Fruit fly (Drosophila melanogaster) whole organism, wandering third instar larva: ENCODE measurements around the gene dpy.

Experiments
- Abd-B ChIP-seq: fragments of >200 bp; optimal IDR thresholded peaks from 2 replicates; lab custom pipeline; 2017; ENCODE audit warnings: missing biosample characterization, missing genetic modification characterization
- CG32264 ChIP-seq: fragments of 200-800 bp; sonication (Bioruptor generic); optimal IDR thresholded peaks from 2 replicates; lab custom pipeline; 2016; ENCODE audit warnings: missing biosample characterization, missing genetic modification characterization
- CG9705 ChIP-seq: fragments of 200-800 bp; sonication (Bioruptor generic); optimal IDR thresholded peaks from 2 replicates; lab custom pipeline; 2018; ENCODE audit warnings: missing biosample characterization, mild to moderate bottlenecking, missing genetic modification characterization
- CrebA ChIP-seq: fragments of 200-800 bp; sonication (Bioruptor generic); optimal IDR thresholded peaks from 2 replicates; lab custom pipeline; 2016; ENCODE audit warnings: missing biosample characterization, mild to moderate bottlenecking, missing genetic modification characterization, borderline replicate concordance
- Dfd ChIP-seq: fragments of >200 bp; optimal IDR thresholded peaks from 2 replicates; lab custom pipeline; 2017; ENCODE audit warnings: missing biosample characterization, missing genetic modification characterization
- Dif ChIP-seq: fragments of 200-275, 200-300 bp; sonication (Bioruptor generic); optimal IDR thresholded peaks from 2 replicates; lab custom pipeline; 2018; ENCODE audit warnings: missing biosample characterization, missing genetic modification characterization; ENCODE audit not compliant: partially characterized antibody
- GATAd ChIP-seq: sonication (Bioruptor generic); optimal IDR thresholded peaks from 2 replicates; lab custom pipeline; 2016; ENCODE audit warnings: missing biosample characterization, missing genetic modification characterization
- HLH106 ChIP-seq: fragments of 200-800 bp; optimal IDR thresholded peaks from 3 replicates; lab custom pipeline; 2019; ENCODE audit warnings: missing biosample characterization, mild to moderate bottlenecking, missing genetic modification characterization, moderate library complexity
- Hnf4 ChIP-seq: fragments of 200-800 bp; sonication (Bioruptor generic); optimal IDR thresholded peaks from 2 replicates; lab custom pipeline; 2016; ENCODE audit warnings: missing biosample characterization, mild to moderate bottlenecking, missing genetic modification characterization
- Hr78 ChIP-seq: fragments of >200 bp; optimal IDR thresholded peaks from 2 replicates; lab custom pipeline; 2017; ENCODE audit warnings: missing biosample characterization, missing genetic modification characterization
- Hr83 ChIP-seq: fragments of 200-300 bp; sonication (Bioruptor generic); optimal IDR thresholded peaks from 2 replicates; lab custom pipeline; 2016; ENCODE audit warnings: missing biosample characterization, mild to moderate bottlenecking, missing genetic modification characterization, moderate library complexity; ENCODE audit not compliant: poor library complexity, severe bottlenecking
- Jra ChIP-seq: sonication (Bioruptor generic); optimal IDR thresholded peaks from 2 replicates; lab custom pipeline; 2016; ENCODE audit warnings: missing biosample characterization, missing genetic modification characterization
- Mio ChIP-seq: sonication (Bioruptor generic); optimal IDR thresholded peaks from 2 replicates; lab custom pipeline; 2016; ENCODE audit warnings: missing biosample characterization, missing genetic modification characterization
- Myc ChIP-seq: fragments of >200 bp; optimal IDR thresholded peaks from 2 replicates; lab custom pipeline; 2017
- N ChIP-seq: fragments of >200 bp; optimal IDR thresholded peaks from 2 replicates; lab custom pipeline; 2018; ENCODE audit warnings: missing biosample characterization, missing external identifiers, missing genetic modification characterization
- OdsH ChIP-seq: fragments of 200-800 bp; sonication (Bioruptor generic); optimal IDR thresholded peaks from 2 replicates; lab custom pipeline; 2016; ENCODE audit warnings: missing biosample characterization, mild to moderate bottlenecking, missing genetic modification characterization
- Rel ChIP-seq, 2 experiments: fragments of 200-800 bp; sonication (Bioruptor generic) in 1 of 2; optimal IDR thresholded peaks; 2 replicates in 1 of 2; 3 replicates in 1 of 2; lab custom pipeline; 2016 to 2019; ENCODE audit warnings: mild to moderate bottlenecking in 2 of 2, missing biosample characterization in 2 of 2, missing genetic modification characterization in 2 of 2, moderate library complexity in 1 of 2
- Sp1 ChIP-seq: fragments of 200-800 bp; sonication (Bioruptor generic); optimal IDR thresholded peaks from 3 replicates; lab custom pipeline; 2019; ENCODE audit warnings: missing biosample characterization, mild to moderate bottlenecking, missing genetic modification characterization, moderate library complexity
- Vsx2 ChIP-seq: fragments of 200-300, 225-300 bp; sonication (Bioruptor generic); optimal IDR thresholded peaks from 2 replicates; lab custom pipeline; 2018; ENCODE audit warnings: missing biosample characterization, missing genetic modification characterization; ENCODE audit not compliant: partially characterized antibody
- br ChIP-seq: fragments of 200-800 bp; sonication (Bioruptor generic); optimal IDR thresholded peaks from 2 replicates; lab custom pipeline; 2016; ENCODE audit warnings: missing biosample characterization, missing genetic modification characterization
- brk ChIP-seq: fragments of 200-800 bp; sonication (Bioruptor generic); optimal IDR thresholded peaks from 2 replicates; lab custom pipeline; 2016; ENCODE audit warnings: missing biosample characterization, mild to moderate bottlenecking, missing genetic modification characterization
- dl ChIP-seq, 2 experiments: fragments of 175-275, 200-275 bp in 1 of 2; fragments of 200-275 bp in 1 of 2; sonication (Bioruptor generic); optimal IDR thresholded peaks; lab custom pipeline; 2018; ENCODE audit warnings: mild to moderate bottlenecking in 2 of 2, missing biosample characterization in 2 of 2, missing genetic modification characterization in 2 of 2, moderate library complexity in 2 of 2; ENCODE audit not compliant: partially characterized antibody in 2 of 2, insufficient read depth in 1 of 2
- dmrt93B ChIP-seq: fragments of 200-800 bp; sonication (Bioruptor generic); optimal IDR thresholded peaks from 2 replicates; lab custom pipeline; 2018; ENCODE audit warnings: missing biosample characterization, mild to moderate bottlenecking, missing genetic modification characterization
- dsf ChIP-seq: sonication (Bioruptor generic); optimal IDR thresholded peaks from 2 replicates; lab custom pipeline; 2016; ENCODE audit warnings: missing biosample characterization, missing genetic modification characterization, borderline replicate concordance
- ey ChIP-seq: fragments of 200-800 bp; sonication (Bioruptor generic); optimal IDR thresholded peaks from 2 replicates; lab custom pipeline; 2016; ENCODE audit warnings: missing biosample characterization, missing genetic modification characterization
- foxo ChIP-seq, 2 experiments: fragments of 200-800 bp; sonication (Bioruptor generic); optimal IDR thresholded peaks; 2 replicates in 1 of 2; 3 replicates in 1 of 2; lab custom pipeline; 2016 to 2017; ENCODE audit warnings: missing biosample characterization in 2 of 2, missing genetic modification characterization in 2 of 2
- fru ChIP-seq: fragments of 200-800 bp; sonication (Bioruptor generic); optimal IDR thresholded peaks from 3 replicates; lab custom pipeline; 2016; ENCODE audit warnings: missing biosample characterization, mild to moderate bottlenecking, missing genetic modification characterization
- h ChIP-seq: fragments of 200-800 bp; sonication (Bioruptor generic); optimal IDR thresholded peaks from 3 replicates; lab custom pipeline; 2016; ENCODE audit warnings: missing biosample characterization, mild to moderate bottlenecking, missing genetic modification characterization
- jim ChIP-seq: fragments of 175-275, 200-325 bp; sonication (Bioruptor generic); optimal IDR thresholded peaks from 2 replicates; lab custom pipeline; 2016; ENCODE audit warnings: missing biosample characterization, mild to moderate bottlenecking, missing genetic modification characterization
- lola ChIP-seq: fragments of >200 bp; optimal IDR thresholded peaks from 2 replicates; lab custom pipeline; 2017; ENCODE audit warnings: missing biosample characterization, missing genetic modification characterization
- pan ChIP-seq: fragments of >200 bp; optimal IDR thresholded peaks from 2 replicates; lab custom pipeline; 2017
- psq ChIP-seq: fragments of 200-800 bp; sonication (Bioruptor generic); optimal IDR thresholded peaks from 3 replicates; lab custom pipeline; 2017; ENCODE audit warnings: missing biosample characterization, mild to moderate bottlenecking, missing genetic modification characterization, moderate library complexity
- rgr ChIP-seq: fragments of 200-800 bp; sonication (Bioruptor generic); optimal IDR thresholded peaks from 3 replicates; lab custom pipeline; 2016; ENCODE audit warnings: missing biosample characterization, mild to moderate bottlenecking, missing genetic modification characterization
- sage ChIP-seq: fragments of 200-800 bp; sonication (Bioruptor generic); optimal IDR thresholded peaks from 2 replicates; lab custom pipeline; 2016; ENCODE audit warnings: missing biosample characterization, mild to moderate bottlenecking, missing genetic modification characterization
- sv ChIP-seq: fragments of 200-800 bp; sonication (Bioruptor generic); optimal IDR thresholded peaks from 3 replicates; lab custom pipeline; 2016; ENCODE audit warnings: missing biosample characterization, missing genetic modification characterization
- tai ChIP-seq: sonication (Bioruptor generic); optimal IDR thresholded peaks from 2 replicates; lab custom pipeline; 2016; ENCODE audit warnings: missing biosample characterization, missing genetic modification characterization
- usp ChIP-seq: fragments of >200 bp; optimal IDR thresholded peaks from 2 replicates; lab custom pipeline; 2017; ENCODE audit warnings: missing biosample characterization, missing genetic modification characterization
- woc ChIP-seq: sonication (Bioruptor generic); optimal IDR thresholded peaks from 2 replicates; lab custom pipeline; 2016; ENCODE audit warnings: missing biosample characterization, mild to moderate bottlenecking, missing genetic modification characterization

The dpy gene

DNA sequence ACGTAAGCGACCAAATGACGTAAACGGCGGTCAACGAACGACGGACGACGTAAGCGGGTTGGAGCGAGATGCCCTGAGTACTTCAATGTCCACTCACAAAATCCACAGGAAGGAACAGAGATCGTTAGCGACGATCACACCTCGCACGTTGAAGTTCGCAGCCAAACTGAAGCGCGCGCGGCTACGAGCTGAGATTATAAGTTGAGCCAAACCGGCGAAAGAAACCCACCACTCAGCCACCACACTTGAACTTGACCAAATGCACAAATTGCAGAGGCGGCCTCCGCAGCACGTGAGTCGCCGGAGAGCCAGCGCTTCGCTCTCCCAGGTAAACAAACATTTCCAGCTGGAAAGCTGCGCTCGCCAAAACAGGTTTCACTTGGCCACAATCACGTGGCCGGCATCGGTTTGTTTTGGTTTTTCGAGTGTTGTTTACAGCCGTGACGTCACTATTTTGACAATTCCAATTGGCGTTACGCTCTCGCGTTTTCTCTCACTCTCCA lies at the start of gene dpy:
Gene dpy (minus strand): TSS at position 161 of the 503 bp plus-strand sequence.
- TF ChIP-seq OdsH (GFP tag; lab: Kevin White, UChicago) (peak; percentile 6), Jra (GFP tag; lab: Kevin White, UChicago) (no peak), fru (GFP tag; lab: Kevin White, UChicago) (peak; percentile 35), psq (GFP tag; lab: Kevin White, UChicago) (peak; percentile 8), CrebA (peak; percentile 29), Dif (GFP tag; lab: Kevin White, UChicago) (peak; percentile 58)

DNA sequence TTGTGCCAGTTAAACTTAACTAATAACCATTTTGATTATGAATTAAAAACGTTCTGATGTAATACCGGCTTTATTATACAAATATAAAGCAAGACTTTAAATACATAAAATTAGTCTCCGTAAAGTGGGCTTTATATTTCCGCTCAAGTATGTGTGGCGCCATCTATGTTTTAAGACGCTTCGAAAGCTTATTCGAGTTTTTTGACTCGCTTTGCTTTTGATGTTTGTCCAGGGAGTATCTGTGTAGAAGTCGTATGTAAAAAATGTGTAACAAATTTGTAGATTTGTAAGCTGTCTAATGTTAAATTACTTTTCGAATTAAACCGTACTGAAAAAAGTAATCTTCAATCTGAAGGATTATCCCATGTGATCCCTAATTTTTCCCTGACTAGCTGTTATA lies 46.8 kb upstream of the dpy start:
- TF ChIP-seq foxo (GFP tag; optimal IDR thresholded peaks at IDR 0.05; lab: Kevin White, UChicago) (no peak), Hr78 (GFP tag; lab: Kevin White, UChicago) (no peak), OdsH (GFP tag; lab: Kevin White, UChicago) (no peak), Jra (GFP tag; lab: Kevin White, UChicago) (no peak), Myc (peak; percentile 22)
- TF ChIP-seq, all 38 proteins: peak for 1

DNA sequence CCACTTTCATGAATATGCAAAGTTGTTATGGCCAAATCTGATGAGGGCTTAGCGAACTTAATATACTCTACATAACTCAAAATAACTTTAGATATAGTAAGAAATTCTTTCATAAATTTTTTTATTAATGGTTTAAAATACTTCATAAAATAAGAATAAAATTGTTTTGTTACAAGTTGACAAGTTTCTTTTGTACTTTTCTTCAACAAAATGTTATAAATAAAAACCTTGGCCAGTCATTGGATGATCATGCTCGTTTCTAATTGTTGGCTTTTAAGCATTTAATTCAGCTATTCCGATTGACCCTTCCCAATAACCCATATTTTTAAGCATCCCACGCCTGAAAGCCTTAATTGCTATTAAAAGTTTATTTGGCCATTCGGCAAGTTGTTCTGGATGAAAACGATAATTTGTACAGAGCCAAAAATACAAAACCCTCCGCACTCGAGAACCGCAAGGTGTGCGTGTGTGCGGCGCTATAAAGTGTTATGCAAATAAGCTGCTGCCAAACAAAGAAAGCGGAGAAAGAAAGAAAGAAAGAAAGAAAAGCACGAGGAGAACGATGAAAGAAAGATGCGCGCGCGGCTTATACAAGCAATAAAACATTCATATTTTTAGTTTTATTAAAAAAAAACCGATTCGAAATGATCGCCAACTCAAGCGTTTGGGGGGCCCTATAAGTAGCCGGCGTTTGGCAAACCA lies 36.8 kb upstream of the dpy start, which contains the start of gene CG3355:
Gene CG3355 (plus strand): TSS at position 652 of the 702 bp plus-strand sequence.
- TF ChIP-seq rgr (GFP tag; lab: Kevin White, UChicago) (no peak), jim (GFP tag; lab: Kevin White, UChicago) (no peak), brk (GFP tag; lab: Kevin White, UChicago) (no peak), dl (GFP tag; optimal IDR thresholded peaks at IDR 0.05; lab: Kevin White, UChicago; ENCODE audit: insufficient read depth in 1 of 2, partially characterized antibody in 2 of 2) (no peak), Dfd (GFP tag; lab: Kevin White, UChicago) (no peak), sage (GFP tag; lab: Kevin White, UChicago) (no peak), psq (GFP tag; lab: Kevin White, UChicago) (peak; percentile 17), ey (GFP tag; lab: Kevin White, UChicago) (no peak)

DNA sequence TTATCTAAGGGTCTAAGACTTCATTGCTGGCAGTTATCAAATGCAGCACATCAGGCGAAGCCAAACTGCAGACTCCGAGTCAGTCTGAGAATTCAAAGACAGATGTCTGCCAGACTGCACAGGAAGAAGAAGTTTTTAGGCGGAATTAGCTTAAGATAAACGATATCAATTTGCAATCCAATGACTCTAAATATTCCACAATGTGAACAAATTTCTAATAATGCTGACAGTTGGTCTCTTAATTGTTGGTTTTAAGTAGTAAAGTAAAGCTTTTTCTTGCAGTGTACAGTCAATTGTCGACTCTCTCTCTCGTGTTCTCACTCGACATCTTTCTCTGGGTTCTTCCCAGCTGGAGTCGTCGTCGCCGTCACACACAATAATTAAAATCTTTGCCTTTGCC lies 34.7 kb upstream of the dpy start:
- TF ChIP-seq usp (GFP tag; lab: Kevin White, UChicago) (no peak), Abd-B (GFP tag; lab: Kevin White, UChicago) (no peak), brk (GFP tag; lab: Kevin White, UChicago) (no peak), Hnf4 (GFP tag; lab: Kevin White, UChicago) (peak; percentile 25), N (no peak), psq (GFP tag; lab: Kevin White, UChicago) (peak; percentile 15), foxo (GFP tag; optimal IDR thresholded peaks at IDR 0.05; lab: Kevin White, UChicago) (peak in 1 of 2 experiments; percentile 40), Dfd (GFP tag; lab: Kevin White, UChicago) (no peak), pan (lab: Kevin White, UChicago) (no peak), Dif (GFP tag; lab: Kevin White, UChicago) (no peak), CrebA (no peak), GATAd (GFP tag; lab: Kevin White, UChicago) (no peak), Rel (GFP tag; optimal IDR thresholded peaks at IDR 0.05; lab: Kevin White, UChicago) (no peak), Rel (tag; optimal IDR thresholded peaks at IDR 0.05; lab: Kevin White, UChicago) (no peak), rgr (GFP tag; lab: Kevin White, UChicago) (peak; percentile 22), sv (no peak), tai (GFP tag; lab: Kevin White, UChicago) (no peak), dl (GFP tag; optimal IDR thresholded peaks at IDR 0.05; lab: Kevin White, UChicago; ENCODE audit: insufficient read depth in 1 of 2, partially characterized antibody in 2 of 2) (no peak), Vsx2 (no peak), Mio (GFP tag; lab: Kevin White, UChicago) (no peak), Jra (GFP tag; lab: Kevin White, UChicago) (no peak), CG9705 (GFP tag; lab: Kevin White, UChicago) (no peak), CG32264 (GFP tag; lab: Kevin White, UChicago) (no peak), Hr78 (GFP tag; lab: Kevin White, UChicago) (no peak), HLH106 (tag; lab: Kevin White, UChicago) (peak; percentile 27), sage (GFP tag; lab: Kevin White, UChicago) (no peak), lola (no peak), jim (GFP tag; lab: Kevin White, UChicago) (no peak), ey (GFP tag; lab: Kevin White, UChicago) (peak; percentile 47), Myc (no peak), woc (GFP tag; lab: Kevin White, UChicago) (no peak), Hr83 (GFP tag; lab: Kevin White, UChicago) (no peak), dmrt93B (GFP tag; lab: Kevin White, UChicago) (peak; percentile 16), dsf (GFP tag; lab: Kevin White, UChicago) (no peak), br (GFP tag; lab: Kevin White, UChicago) (peak; percentile 19), OdsH (GFP tag; lab: Kevin White, UChicago) (peak; percentile 3), h (GFP tag; lab: Kevin White, UChicago) (peak; percentile 46), fru (GFP tag; lab: Kevin White, UChicago) (peak; percentile 19), Sp1 (GFP tag; lab: Kevin White, UChicago) (peak; percentile 15)
